Worm (Caenorhabditis elegans): ENCODE results near the gene D2007.1.

D2007.1 gene

DNA sequence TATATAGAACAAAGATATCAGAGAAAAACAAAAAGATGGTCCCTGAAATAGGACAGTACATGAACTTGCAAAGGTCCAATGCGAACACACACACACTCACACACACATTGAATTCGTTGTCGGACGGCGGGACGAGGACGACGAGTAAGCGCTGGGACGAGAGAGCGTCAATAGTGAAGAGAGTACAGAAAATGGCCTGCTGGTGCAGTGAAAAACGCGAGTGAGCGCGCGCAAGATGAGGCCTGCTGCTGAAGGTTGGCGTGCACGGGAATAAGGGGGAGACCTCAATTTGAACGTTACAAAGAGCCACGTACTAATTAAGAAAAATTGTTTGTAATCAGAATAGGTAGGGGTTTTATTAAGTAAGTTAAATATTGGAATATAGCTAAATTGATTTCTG lies 28.3 kb upstream of the D2007.1 start (continued):
- TF ChIP-seq arid-1 (GFP tag; conservative IDR thresholded peaks at IDR 0.05): no peak
- TF ChIP-seq nhr-11 (tag; optimal IDR thresholded peaks at IDR 0.05): no peak
- no peak for TF ChIP-seq lin-39 (tag; optimal IDR thresholded peaks at IDR 0.05)
- TF ChIP-seq sdz-12 (GFP tag; optimal IDR thresholded peaks at IDR 0.05): no peak
- no peak for TF ChIP-seq saeg-2 (GFP tag; IDR thresholded peaks at IDR 0.05)
- TF ChIP-seq aly-2 (tag; optimal IDR thresholded peaks at IDR 0.05): no peak
- no peak for TF ChIP-seq F26F4.8 (GFP tag; conservative IDR thresholded peaks at IDR 0.05)
- TF ChIP-seq Y5F2A.4 (GFP tag; optimal IDR thresholded peaks at IDR 0.05): no peak
- TF ChIP-seq zag-1 (tag; optimal IDR thresholded peaks at IDR 0.05): no peak
- TF ChIP-seq aha-1 (tag): peak; percentile 85
- TF ChIP-seq hlh-30 (tag; optimal IDR thresholded peaks at IDR 0.05; ENCODE audit: insufficient read depth): peak; percentile 45
- no peak for TF ChIP-seq nhr-48 (tag; optimal IDR thresholded peaks at IDR 0.05)
- TF ChIP-seq ceh-28 (tag; optimal IDR thresholded peaks at IDR 0.05): no peak
- no peak for TF ChIP-seq ZK337.2 (GFP tag; IDR thresholded peaks at IDR 0.05)
- TF ChIP-seq nhr-76 (tag; optimal IDR thresholded peaks at IDR 0.05): no peak
- TF ChIP-seq lsy-2 (tag; optimal IDR thresholded peaks at IDR 0.05): peak in 1 of 2 experiments; percentile 36
- TF ChIP-seq F10B5.3 (tag; optimal IDR thresholded peaks at IDR 0.05): no peak
- no peak for TF ChIP-seq lin-1 (GFP tag; IDR thresholded peaks at IDR 0.05)
- no peak for TF ChIP-seq cey-2 (tag; optimal IDR thresholded peaks at IDR 0.05; ENCODE audit: borderline replicate concordance, insufficient read depth)
- TF ChIP-seq daf-8 (GFP tag; IDR thresholded peaks at IDR 0.05): no peak
- TF ChIP-seq nhr-237 (tag; optimal IDR thresholded peaks at IDR 0.05): no peak
- TF ChIP-seq attf-4 (tag; optimal IDR thresholded peaks at IDR 0.05): no peak
- no peak for TF ChIP-seq madf-9 (GFP tag; conservative IDR thresholded peaks at IDR 0.05)
- TF ChIP-seq Y75B8A.6 (GFP tag; IDR thresholded peaks at IDR 0.05): no peak
- peak in 1 of 2 experiments; percentile 11 for TF ChIP-seq mdl-1 (tag; optimal IDR thresholded peaks at IDR 0.05)
- TF ChIP-seq nhr-10 (tag; optimal IDR thresholded peaks at IDR 0.05): no peak
- TF ChIP-seq ceh-62 (tag; optimal IDR thresholded peaks at IDR 0.05): no peak
- no peak for TF ChIP-seq F44E2.7 (GFP tag; IDR thresholded peaks at IDR 0.05)
- no peak for TF ChIP-seq ZK546.5 (tag; optimal IDR thresholded peaks at IDR 0.05)
- TF ChIP-seq hmg-1.1 (GFP tag; IDR thresholded peaks at IDR 0.05): peak; percentile 47
- TF ChIP-seq egl-43 (GFP tag; IDR thresholded peaks at IDR 0.05): 0 out of 2 replicates have a peak, but pooled peaks have one; percentile 36
- TF ChIP-seq snpc-4 (tag; optimal IDR thresholded peaks at IDR 0.05): no peak
- no peak for TF ChIP-seq nhr-102 (tag; optimal IDR thresholded peaks at IDR 0.05)
- TF ChIP-seq nhr-28 (tag; optimal IDR thresholded peaks at IDR 0.05): peak; percentile 46
- TF ChIP-seq fos-1 (tag; optimal IDR thresholded peaks at IDR 0.05): no peak
- peak; percentile 12 for TF ChIP-seq mes-2 (tag; optimal IDR thresholded peaks at IDR 0.05; ENCODE audit: poor library complexity, severe bottlenecking)
- TF ChIP-seq egl-27 (tag; optimal IDR thresholded peaks at IDR 0.05): no peak
- no peak for TF ChIP-seq zfp-2 (tag; optimal IDR thresholded peaks at IDR 0.05)
- no peak for TF ChIP-seq spr-3 (GFP tag; optimal IDR thresholded peaks at IDR 0.05)
- no peak for TF ChIP-seq ceh-32 (tag; optimal IDR thresholded peaks at IDR 0.05; ENCODE audit: poor library complexity)
- peak; percentile 27 for TF ChIP-seq mep-1 (tag; optimal IDR thresholded peaks at IDR 0.05)
- no peak for TF ChIP-seq dpl-1 (GFP tag; optimal IDR thresholded peaks at IDR 0.05)
- TF ChIP-seq daf-19 (GFP tag; conservative IDR thresholded peaks at IDR 0.05): no peak

DNA sequence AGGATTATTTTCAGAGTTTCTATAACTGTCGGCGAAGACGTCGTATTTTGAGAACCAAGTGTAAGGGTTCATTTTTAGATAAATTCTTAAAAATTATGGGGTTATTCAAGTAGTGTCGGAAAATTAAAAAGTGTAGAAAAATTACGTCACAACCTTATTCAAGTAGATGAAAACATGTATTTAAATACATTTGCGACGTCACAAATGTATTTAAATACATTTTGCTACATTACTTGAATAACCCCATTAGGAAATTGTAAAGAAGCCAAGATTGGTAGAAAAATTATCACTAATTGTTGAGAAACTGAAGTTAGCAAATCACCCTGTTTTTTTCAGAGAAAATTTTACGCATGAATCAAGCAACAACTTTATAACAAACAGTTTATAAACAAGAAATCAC lies 26.1 kb upstream of the D2007.1 start:
- peak; percentile 52; the same call in 1 of the 2 replicates for TF ChIP-seq snpc-1.2 (GFP tag; IDR thresholded peaks at IDR 0.05)
- no peak for TF ChIP-seq nhr-6 (tag; optimal IDR thresholded peaks at IDR 0.05)
- no peak for TF ChIP-seq Y75B8A.6 (GFP tag; IDR thresholded peaks at IDR 0.05)
- TF ChIP-seq Y48G9A.11 (GFP tag; IDR thresholded peaks at IDR 0.05): peak; percentile 65
- peak; percentile 63 for TF ChIP-seq F49E8.2 (tag; optimal IDR thresholded peaks at IDR 0.05; ENCODE audit: borderline replicate concordance)
- TF ChIP-seq pha-4 (GFP tag; IDR thresholded peaks at IDR 0.05): peak; percentile 44; the same call in 1 of the 2 replicates
- no peak for TF ChIP-seq pha-4 (tag; optimal IDR thresholded peaks at IDR 0.05)
- no peak for TF ChIP-seq ZK337.2 (GFP tag; IDR thresholded peaks at IDR 0.05)
- 0 out of 2 replicates have a peak, but pooled peaks have one; percentile 24 for TF ChIP-seq arid-1 (GFP tag; conservative IDR thresholded peaks at IDR 0.05)
- peak; percentile 58 for TF ChIP-seq lin-38 (GFP tag; IDR thresholded peaks at IDR 0.05)

Data from whole organism, L4 larva.